Fruit fly (Drosophila melanogaster): Measurements from ENCODE around the gene CG12496.
A peak's percentile ranks its signal among the peaks of the same experiment; 100 is the strongest.

Gene CG12496

dm6 chrX:2396204-2396882, 14.4 kb downstream of the CG12496 start (continued):
- TF ChIP-seq pan (optimal IDR thresholded peaks at IDR 0.05) (no peak), pan (GFP tag; optimal IDR thresholded peaks at IDR 0.05 in 1 of 2, IDR thresholded peaks at IDR 0.05 in 1 of 2) (peak in 1 of 2 experiments; percentile 51), stc (GFP tag; IDR thresholded peaks at IDR 0.05) (peak; percentile 49; the same call in 1 of the 2 replicates), Optix (GFP tag; IDR thresholded peaks at IDR 0.05) (no peak), Xrp1 (GFP tag; IDR thresholded peaks at IDR 0.05) (peak; percentile 72), CG5245 (GFP tag; optimal IDR thresholded peaks at IDR 0.05) (peak; percentile 17), chif (GFP tag; optimal IDR thresholded peaks at IDR 0.05) (peak in 1 of 2 experiments; percentile 27), CG15479 (GFP tag; optimal IDR thresholded peaks at IDR 0.05) (no peak), ERR (GFP tag; optimal IDR thresholded peaks at IDR 0.05) (no peak), cato (GFP tag; optimal IDR thresholded peaks at IDR 0.05; ENCODE audit: borderline replicate concordance) (no peak), sr (GFP tag; IDR thresholded peaks at IDR 0.05) (no peak), CG8944 (GFP tag; optimal IDR thresholded peaks at IDR 0.05) (no peak), Sox100B (GFP tag; optimal IDR thresholded peaks at IDR 0.05) (peak; percentile 65), H2.0 (GFP tag; IDR thresholded peaks at IDR 0.05) (no peak; the same call in 1 of the 2 replicates), Hr3 (GFP tag; optimal IDR thresholded peaks at IDR 0.05) (peak; percentile 37), CG8359 (GFP tag; optimal IDR thresholded peaks at IDR 0.05; ENCODE audit: borderline replicate concordance) (peak; percentile 49), CoRest (tag; optimal IDR thresholded peaks at IDR 0.05) (peak; percentile 53), CG9609 (GFP tag; optimal IDR thresholded peaks at IDR 0.05) (no peak), trem (tag; optimal IDR thresholded peaks at IDR 0.05) (peak; percentile 44), pzg (GFP tag; optimal IDR thresholded peaks at IDR 0.05) (no peak), CG4424 (GFP tag; optimal IDR thresholded peaks at IDR 0.05) (peak; percentile 59), CG1529 (GFP tag; optimal IDR thresholded peaks at IDR 0.05) (peak; percentile 31), ewg (GFP tag; optimal IDR thresholded peaks at IDR 0.05) (peak; percentile 37), CG18262 (tag; optimal IDR thresholded peaks at IDR 0.05) (peak; percentile 76), NfI (GFP tag; optimal IDR thresholded peaks at IDR 0.05) (peak; percentile 4), row (GFP tag; IDR thresholded peaks at IDR 0.05) (peak; percentile 78), CG18599 (GFP tag; optimal IDR thresholded peaks at IDR 0.05) (peak; percentile 50), CG9932 (GFP tag; IDR thresholded peaks at IDR 0.05) (no peak), HLH3B (GFP tag; IDR thresholded peaks at IDR 0.05) (peak; percentile 34), CG2678 (tag; optimal IDR thresholded peaks at IDR 0.05) (peak; percentile 61), CG11504 (tag; optimal IDR thresholded peaks at IDR 0.05) (peak; percentile 71), fd96Cb (tag; optimal IDR thresholded peaks at IDR 0.05) (peak; percentile 64), ems (GFP tag; optimal IDR thresholded peaks at IDR 0.05) (peak; percentile 1), pros (GFP tag; optimal IDR thresholded peaks at IDR 0.05) (peak; percentile 53), crol (GFP tag; IDR thresholded peaks at IDR 0.05) (0 out of 2 replicates have a peak, but pooled peaks have one; percentile 40), Hr39 (optimal IDR thresholded peaks at IDR 0.05) (no peak), Deaf1 (tag; optimal IDR thresholded peaks at IDR 0.05) (peak; percentile 15), CG2116 (GFP tag; optimal IDR thresholded peaks at IDR 0.05) (no peak), unpg (GFP tag; optimal IDR thresholded peaks at IDR 0.05) (peak; percentile 69), Ets65A (GFP tag) (peak; percentile 75), phol (tag; optimal IDR thresholded peaks at IDR 0.05) (peak; percentile 67), sc (optimal IDR thresholded peaks at IDR 0.05) (no peak), sc (GFP tag; optimal IDR thresholded peaks at IDR 0.05) (peak; percentile 45), Ssrp (tag; optimal IDR thresholded peaks at IDR 0.05) (peak; percentile 54), CG6254 (GFP tag; optimal IDR thresholded peaks at IDR 0.05) (peak; percentile 58), CG17186 (GFP tag; optimal IDR thresholded peaks at IDR 0.05) (peak; percentile 5), chn (GFP tag; optimal IDR thresholded peaks at IDR 0.05) (no peak), CG10321 (GFP tag; IDR thresholded peaks at IDR 0.05) (no peak), ssp (GFP tag; IDR thresholded peaks at IDR 0.05) (0 out of 2 replicates have a peak, but pooled peaks have one; percentile 11), CG5953 (GFP tag; IDR thresholded peaks at IDR 0.05) (no peak), fu2 (GFP tag; optimal IDR thresholded peaks at IDR 0.05) (no peak)

Measured in whole organism, embryonic.